Worm (Caenorhabditis elegans) whole organism, L4 larva: Measurements from ENCODE around the gene C09G9.8.

Source experiments
- D1046.2 ChIP-seq: fragments of 200-800 bp; sonication (Bioruptor generic); IDR thresholded peaks from 2 replicates; pipeline ENCODE4 v1.3.6; 2022; ENCODE audit warnings: missing genetic modification characterization, missing compliant biosample characterization
- F10B5.3 ChIP-seq: sonication (generic microtip); optimal IDR thresholded peaks from 2 replicates; lab custom pipeline; 2016; ENCODE audit warnings: mild to moderate bottlenecking, missing genetic modification characterization, missing compliant biosample characterization
- F44E2.7 ChIP-seq: fragments of 200-800 bp; sonication (Bioruptor generic); IDR thresholded peaks from 2 replicates; pipeline ENCODE4 v2.1.2; 2022; ENCODE audit warnings: missing genetic modification characterization, missing compliant biosample characterization
- F49E8.2 ChIP-seq: sonication (generic microtip); optimal IDR thresholded peaks from 2 replicates; lab custom pipeline; 2016; ENCODE audit warnings: missing compliant biosample characterization, mild to moderate bottlenecking, missing genetic modification characterization, borderline replicate concordance
- Y105C5A.15 ChIP-seq: fragments of 200-800 bp; sonication (Bioruptor generic); IDR thresholded peaks from 2 replicates; pipeline ENCODE4 v1.3.6; 2022; ENCODE audit warnings: missing genetic modification characterization, missing compliant biosample characterization
- Y75B8A.6 ChIP-seq: fragments of 200-800 bp; sonication (Bioruptor generic); IDR thresholded peaks from 2 replicates; pipeline ENCODE4 v1.3.6; 2022; ENCODE audit warnings: missing genetic modification reagents, missing genetic modification characterization, missing compliant biosample characterization
- ceh-28 ChIP-seq: fragments of 150-350 bp; optimal IDR thresholded peaks from 2 replicates; lab custom pipeline; 2014; ENCODE audit warnings: missing biosample characterization, missing genetic modification reagents, missing genetic modification characterization
- ceh-82 ChIP-seq: sonication (generic microtip); optimal IDR thresholded peaks from 2 replicates; lab custom pipeline; 2017; ENCODE audit warnings: missing biosample characterization, missing genetic modification characterization
- ces-1 ChIP-seq: fragments of 150-350 bp; sonication (generic microtip); optimal IDR thresholded peaks from 4 replicates; lab custom pipeline; 2014; ENCODE audit warnings: missing biosample characterization, missing genetic modification reagents, missing genetic modification characterization
- dpl-1 ChIP-seq: fragments of 150-350 bp; optimal IDR thresholded peaks from 2 replicates; lab custom pipeline; 2014; ENCODE audit warnings: missing biosample characterization, missing genetic modification reagents, missing genetic modification characterization
- hlh-11 ChIP-seq: fragments of 200-800 bp; sonication (Bioruptor generic); optimal IDR thresholded peaks from 2 replicates; lab custom pipeline; 2018; ENCODE audit warnings: mild to moderate bottlenecking, missing genetic modification characterization, missing compliant biosample characterization
- hmg-1.1 ChIP-seq: fragments of 200-800 bp; sonication (Bioruptor generic); IDR thresholded peaks from 2 replicates; pipeline ENCODE4 v1.3.6; 2022; ENCODE audit warnings: missing genetic modification reagents, missing genetic modification characterization, missing compliant biosample characterization
- lin-38 ChIP-seq: fragments of 200-800 bp; sonication (Bioruptor generic); IDR thresholded peaks from 2 replicates; pipeline ENCODE4 v1.3.6; 2022; ENCODE audit warnings: missing genetic modification reagents, missing genetic modification characterization, missing compliant biosample characterization
- madf-5 ChIP-seq, 2 experiments: fragments of 200-800 bp; sonication (Bioruptor generic); IDR thresholded peaks; 2 replicates each; pipeline ENCODE4 v1.3.6; 2022; ENCODE audit warnings: missing compliant biosample characterization in 2 of 2, missing genetic modification characterization in 2 of 2
- mdt-29 ChIP-seq: fragments of 200-800 bp; sonication (Bioruptor generic); IDR thresholded peaks from 2 replicates; pipeline ENCODE4 v1.3.6; 2022; ENCODE audit warnings: missing genetic modification reagents, missing genetic modification characterization, missing compliant biosample characterization
- mep-1 ChIP-seq: fragments of 150-350 bp; sonication (generic microtip); optimal IDR thresholded peaks from 3 replicates; lab custom pipeline; 2014; ENCODE audit warnings: missing biosample characterization, missing genetic modification characterization
- mes-2 ChIP-seq: sonication (generic microtip); optimal IDR thresholded peaks from 2 replicates; lab custom pipeline; 2016; ENCODE audit warnings: missing genotype, mild to moderate bottlenecking, missing genetic modification characterization, missing compliant biosample characterization; ENCODE audit not compliant: poor library complexity, severe bottlenecking
- mxl-3 ChIP-seq: fragments of 200-800 bp; sonication (Bioruptor generic); optimal IDR thresholded peaks from 2 replicates; lab custom pipeline; 2018; ENCODE audit warnings: mild to moderate bottlenecking, missing genetic modification characterization, missing compliant biosample characterization
- nhr-237 ChIP-seq: sonication (generic microtip); optimal IDR thresholded peaks from 2 replicates; lab custom pipeline; 2017; ENCODE audit warnings: missing biosample characterization, missing genetic modification characterization
- nhr-41 ChIP-seq: fragments of 200-800 bp; sonication (Bioruptor generic); IDR thresholded peaks from 2 replicates; pipeline ENCODE4 v1.3.6; 2022; ENCODE audit warnings: missing genetic modification reagents, missing genetic modification characterization, missing compliant biosample characterization
- nhr-76 ChIP-seq: fragments of 150-350 bp; optimal IDR thresholded peaks from 2 replicates; lab custom pipeline; 2014; ENCODE audit warnings: missing biosample characterization, missing genetic modification characterization
- nhr-77 ChIP-seq: fragments of 150-350 bp; optimal IDR thresholded peaks from 2 replicates; lab custom pipeline; 2014; ENCODE audit warnings: missing biosample characterization, missing genetic modification characterization
- php-3 ChIP-seq: fragments of 200-800 bp; sonication (Bioruptor generic); IDR thresholded peaks from 2 replicates; pipeline ENCODE4 v1.3.6; 2022; ENCODE audit warnings: missing genetic modification reagents, missing genetic modification characterization, missing compliant biosample characterization
- snpc-4 ChIP-seq: fragments of 150-350 bp; optimal IDR thresholded peaks from 2 replicates; lab custom pipeline; 2014; ENCODE audit warnings: missing biosample characterization, missing genetic modification characterization
- spr-1 ChIP-seq: sonication (generic microtip); optimal IDR thresholded peaks from 2 replicates; lab custom pipeline; 2016; ENCODE audit warnings: mild to moderate bottlenecking, missing genetic modification characterization, missing compliant biosample characterization
- tag-97 ChIP-seq: fragments of 200-800 bp; sonication (Bioruptor generic); IDR thresholded peaks from 2 replicates; pipeline ENCODE4 v1.3.6; 2022; ENCODE audit warnings: missing genetic modification characterization, missing compliant biosample characterization
- unc-62 ChIP-seq, 3 experiments: fragments of 150-350 bp in 1 of 3; sonication (generic microtip); optimal IDR thresholded peaks in 2 of 3; peaks in 1 of 3; 1 replicate in 1 of 3; 2 replicates in 2 of 3; lab custom pipeline; 2014 to 2017; ENCODE audit warnings: missing biosample characterization in 3 of 3, missing genetic modification characterization in 3 of 3, missing genetic modification reagents in 3 of 3, missing genotype in 1 of 3
- zag-1 ChIP-seq: fragments of 150-350 bp; optimal IDR thresholded peaks from 2 replicates; lab custom pipeline; 2014; ENCODE audit warnings: missing biosample characterization, missing genetic modification characterization
- zip-11 ChIP-seq: fragments of 200-800 bp; sonication (Bioruptor generic); IDR thresholded peaks from 2 replicates; pipeline ENCODE4 v1.3.6; 2022; ENCODE audit warnings: missing genetic modification characterization, missing compliant biosample characterization
- zip-2 ChIP-seq: fragments of 150-350 bp; optimal IDR thresholded peaks from 2 replicates; lab custom pipeline; 2014; ENCODE audit warnings: missing biosample characterization, missing genetic modification characterization

Gene C09G9.8

ce11 chrIV:8927093-8927492 is 45.8 kb downstream of the C09G9.8 start (continued):
- TF ChIP-seq nhr-76 (tag; lab: Kevin White, UChicago) (no peak), php-3 (GFP tag; lab: Robert Waterston, UW) (peak; percentile 88), nhr-41 (GFP tag; lab: Robert Waterston, UW) (peak; percentile 87), D1046.2 (no peak), hlh-11 (peak; percentile 85), ceh-28 (peak; percentile 42), hmg-1.1 (GFP tag; lab: Robert Waterston, UW) (peak; percentile 84), zip-11 (GFP tag; lab: Robert Waterston, UW) (0 out of 2 replicates have a peak, but pooled peaks have one; percentile 50), mxl-3 (GFP tag; lab: Kevin White, UChicago) (peak; percentile 88), zip-2 (tag; lab: Kevin White, UChicago) (peak; percentile 37), F44E2.7 (GFP tag; lab: Robert Waterston, UW) (peak; percentile 95), spr-1 (tag; lab: Kevin White, UChicago) (peak; percentile 80), nhr-237 (tag; lab: Kevin White, UChicago) (no peak), ces-1 (GFP tag; lab: Kevin White, UChicago) (no peak), mep-1 (tag; lab: Kevin White, UChicago) (peak; percentile 87), dpl-1 (GFP tag; lab: Kevin White, UChicago) (peak; percentile 40), tag-97 (GFP tag; lab: Robert Waterston, UW) (no peak), snpc-4 (tag; lab: Kevin White, UChicago) (no peak), ceh-82 (tag; lab: Kevin White, UChicago) (no peak), lin-38 (GFP tag; lab: Robert Waterston, UW) (peak; percentile 85), mes-2 (tag; lab: Kevin White, UChicago) (peak; percentile 89), madf-5 (GFP tag; IDR thresholded peaks at IDR 0.05; lab: Robert Waterston, UW) (peak; percentile 76 to 82), zag-1 (tag; lab: Kevin White, UChicago) (peak; percentile 16), nhr-77 (tag; lab: Kevin White, UChicago) (peak; percentile 26), Y75B8A.6 (0 out of 2 replicates have a peak, but pooled peaks have one; percentile 66), F10B5.3 (peak; percentile 56), F49E8.2 (tag; lab: Kevin White, UChicago) (peak; percentile 70), Y105C5A.15 (GFP tag; lab: Robert Waterston, UW) (0 out of 2 replicates have a peak, but pooled peaks have one; percentile 41)

- TF ChIP-seq mdt-29 (GFP tag; lab: Robert Waterston, UW): no peak
- TF ChIP-seq unc-62 (GFP tag; optimal IDR thresholded peaks at IDR 0.05 in 1 of 2; lab: Kevin White, UChicago): peak in 1 of 2 experiments; percentile 38
- TF ChIP-seq unc-62 (tag; optimal IDR thresholded peaks at IDR 0.05; lab: Kevin White, UChicago): no peak
These were observed 48.7 kb downstream of the C09G9.8 start, which contains the start of the genes D1046.18 and slc-25A26 for ce11 chrIV:8929942-8930492. Gene D1046.18, plus strand, starts transcription at chrIV:8930242. Gene slc-25A26, plus strand, starts transcription at chrIV:8930442.
